Worm (Caenorhabditis elegans) whole organism, L2 larva: ENCODE results near the gene srbc-71.

ENCODE experiments used
- C34F6.9 ChIP-seq: fragments of 150-350 bp; optimal IDR thresholded peaks from 2 replicates; lab custom pipeline; 2014; ENCODE audit warnings: missing biosample characterization, missing genetic modification characterization
- F13H6.1 ChIP-seq: sonication (generic microtip); optimal IDR thresholded peaks from 2 replicates; lab custom pipeline; 2016; ENCODE audit warnings: missing genetic modification characterization, missing compliant biosample characterization
- Y55F3AM.14 ChIP-seq: fragments of 200-800 bp; sonication (Bioruptor generic); optimal IDR thresholded peaks from 2 replicates; lab custom pipeline; 2018; ENCODE audit warnings: mild to moderate bottlenecking, missing genetic modification characterization, missing compliant biosample characterization
- alr-1 ChIP-seq: fragments of 150-350 bp; optimal IDR thresholded peaks from 2 replicates; lab custom pipeline; 2014; ENCODE audit warnings: missing biosample characterization, missing genetic modification characterization
- aly-2 ChIP-seq: fragments of 150-350 bp; optimal IDR thresholded peaks from 2 replicates; lab custom pipeline; 2014; ENCODE audit warnings: missing biosample characterization, missing genetic modification characterization
- blmp-1 ChIP-seq: sonication (generic microtip); optimal IDR thresholded peaks from 2 replicates; lab custom pipeline; 2017; ENCODE audit warnings: missing genetic modification characterization, mild to moderate bottlenecking, missing compliant biosample characterization, antibody characterized with exemption, moderate library complexity; ENCODE audit not compliant: insufficient read depth
- ceh-16 ChIP-seq: fragments of 150-350 bp; optimal IDR thresholded peaks from 2 replicates; lab custom pipeline; 2014; ENCODE audit warnings: missing biosample characterization, missing genetic modification characterization
- ceh-82 ChIP-seq: fragments of 150-350 bp; optimal IDR thresholded peaks from 2 replicates; lab custom pipeline; 2014; ENCODE audit warnings: missing biosample characterization, missing genetic modification characterization
- dmd-4 ChIP-seq: sonication (generic microtip); optimal IDR thresholded peaks from 2 replicates; lab custom pipeline; 2017; ENCODE audit warnings: missing biosample characterization, missing genetic modification characterization
- egl-27 ChIP-seq: sonication (generic microtip); optimal IDR thresholded peaks from 3 replicates; lab custom pipeline; 2017; ENCODE audit warnings: missing biosample characterization, missing genetic modification reagents, missing genetic modification characterization
- elt-3 ChIP-seq: sonication (generic microtip); optimal IDR thresholded peaks from 2 replicates; lab custom pipeline; 2017; ENCODE audit warnings: missing biosample characterization, missing genetic modification characterization
- fos-1 ChIP-seq: fragments of 150-350 bp; optimal IDR thresholded peaks from 2 replicates; lab custom pipeline; 2014; ENCODE audit warnings: missing biosample characterization, missing genetic modification characterization
- gmeb-1 ChIP-seq: fragments of 150-350 bp; optimal IDR thresholded peaks from 2 replicates; lab custom pipeline; 2014; ENCODE audit warnings: missing biosample characterization, missing genetic modification characterization
- lin-39 ChIP-seq: fragments of 150-350 bp; optimal IDR thresholded peaks from 2 replicates; lab custom pipeline; 2014; ENCODE audit warnings: missing biosample characterization, missing genetic modification reagents, missing genetic modification characterization
- mab-5 ChIP-seq: fragments of 150-350 bp; optimal IDR thresholded peaks from 2 replicates; lab custom pipeline; 2014; ENCODE audit warnings: missing biosample characterization, missing genetic modification characterization
- mbf-1 ChIP-seq: sonication (generic microtip); optimal IDR thresholded peaks from 2 replicates; lab custom pipeline; 2017; ENCODE audit warnings: missing biosample characterization, missing genetic modification characterization
- nhr-10 ChIP-seq: sonication (generic microtip); optimal IDR thresholded peaks from 2 replicates; lab custom pipeline; 2017; ENCODE audit warnings: missing biosample characterization, missing genetic modification characterization
- nhr-11 ChIP-seq: fragments of 150-350 bp; optimal IDR thresholded peaks from 2 replicates; lab custom pipeline; 2014; ENCODE audit warnings: missing biosample characterization, missing genetic modification characterization
- nhr-129 ChIP-seq: fragments of 150-350 bp; optimal IDR thresholded peaks from 2 replicates; lab custom pipeline; 2014; ENCODE audit warnings: missing biosample characterization, missing genetic modification characterization
- nhr-23 ChIP-seq: fragments of 150-350 bp; optimal IDR thresholded peaks from 2 replicates; lab custom pipeline; 2014; ENCODE audit warnings: missing biosample characterization, missing genetic modification reagents, missing genetic modification characterization
- nhr-237 ChIP-seq: fragments of 150-350 bp; optimal IDR thresholded peaks from 2 replicates; lab custom pipeline; 2014; ENCODE audit warnings: missing biosample characterization, missing genetic modification characterization
- nhr-25 ChIP-seq: fragments of 150-350 bp; sonication (generic microtip); optimal IDR thresholded peaks from 3 replicates; lab custom pipeline; 2014; ENCODE audit warnings: missing biosample characterization, missing genetic modification characterization
- nhr-6 ChIP-seq: fragments of 150-350 bp; optimal IDR thresholded peaks from 2 replicates; lab custom pipeline; 2014; ENCODE audit warnings: missing biosample characterization, missing genetic modification characterization
- nhr-77 ChIP-seq: fragments of 150-350 bp; optimal IDR thresholded peaks from 2 replicates; lab custom pipeline; 2014; ENCODE audit warnings: missing biosample characterization, missing genetic modification characterization
- sem-4 ChIP-seq: fragments of 150-350 bp; optimal IDR thresholded peaks from 2 replicates; lab custom pipeline; 2014; ENCODE audit warnings: missing biosample characterization, missing genetic modification reagents, missing genetic modification characterization
- skn-1 ChIP-seq: sonication (generic microtip); optimal IDR thresholded peaks from 2 replicates; lab custom pipeline; 2017; ENCODE audit warnings: missing biosample characterization, missing genetic modification characterization
- sma-9 ChIP-seq, 2 experiments: fragments of 150-350 bp in 1 of 2; sonication (generic microtip) in 1 of 2; optimal IDR thresholded peaks; 2 replicates each; lab custom pipeline; 2014 to 2016; ENCODE audit warnings: missing genetic modification characterization in 2 of 2, mild to moderate bottlenecking in 1 of 2, missing biosample characterization in 1 of 2, missing compliant biosample characterization in 1 of 2, missing genetic modification reagents in 1 of 2, moderate library complexity in 1 of 2
- unc-39 ChIP-seq: fragments of 150-350 bp; optimal IDR thresholded peaks from 2 replicates; lab custom pipeline; 2014; ENCODE audit warnings: missing biosample characterization, missing genetic modification characterization
- unc-55 ChIP-seq: fragments of 150-350 bp; sonication (generic microtip); optimal IDR thresholded peaks from 3 replicates; lab custom pipeline; 2014; ENCODE audit warnings: missing biosample characterization, missing genetic modification reagents, missing genetic modification characterization
- zag-1 ChIP-seq: fragments of 150-350 bp; optimal IDR thresholded peaks from 2 replicates; lab custom pipeline; 2014; ENCODE audit warnings: missing biosample characterization, missing genetic modification characterization
- ztf-4 ChIP-seq: fragments of 150-350 bp; optimal IDR thresholded peaks from 2 replicates; lab custom pipeline; 2014; ENCODE audit warnings: missing biosample characterization, missing genetic modification characterization

Gene srbc-71

DNA sequence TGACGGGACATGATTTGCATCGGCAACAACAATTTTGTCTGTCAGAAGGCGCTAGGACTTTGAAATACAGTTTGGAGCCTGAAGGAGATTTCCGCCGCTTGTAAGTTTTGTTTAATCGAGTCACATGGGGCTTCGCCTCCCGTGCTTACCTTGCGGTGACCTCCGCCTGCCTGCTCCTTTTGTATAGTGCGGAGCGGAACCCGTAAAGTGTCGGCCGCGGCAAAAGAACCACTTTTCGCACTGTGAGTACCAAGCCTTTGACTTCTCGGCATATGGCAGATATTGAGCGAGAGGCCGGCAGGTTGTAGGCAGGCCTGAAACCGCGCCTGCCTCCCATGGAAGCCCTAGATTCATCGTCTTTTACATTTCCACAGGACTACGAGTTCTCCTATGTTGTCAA is 40.2 kb upstream of the srbc-71 start:
- no peak for TF ChIP-seq mab-5 (tag; lab: Kevin White, UChicago)
- TF ChIP-seq dmd-4 (tag; lab: Kevin White, UChicago), result no peak
- no peak for TF ChIP-seq fos-1 (tag; lab: Kevin White, UChicago)
- TF ChIP-seq elt-3, result no peak
- TF ChIP-seq Y55F3AM.14, result no peak
- TF ChIP-seq mbf-1 (tag; lab: Kevin White, UChicago), result no peak
- no peak for TF ChIP-seq nhr-11 (tag; lab: Kevin White, UChicago)
- no peak for TF ChIP-seq lin-39 (tag; lab: Kevin White, UChicago)
- TF ChIP-seq ceh-16 (tag; lab: Kevin White, UChicago), result no peak
- no peak for TF ChIP-seq C34F6.9 (tag; lab: Kevin White, UChicago)
- no peak for TF ChIP-seq zag-1 (tag; lab: Kevin White, UChicago)

DNA sequence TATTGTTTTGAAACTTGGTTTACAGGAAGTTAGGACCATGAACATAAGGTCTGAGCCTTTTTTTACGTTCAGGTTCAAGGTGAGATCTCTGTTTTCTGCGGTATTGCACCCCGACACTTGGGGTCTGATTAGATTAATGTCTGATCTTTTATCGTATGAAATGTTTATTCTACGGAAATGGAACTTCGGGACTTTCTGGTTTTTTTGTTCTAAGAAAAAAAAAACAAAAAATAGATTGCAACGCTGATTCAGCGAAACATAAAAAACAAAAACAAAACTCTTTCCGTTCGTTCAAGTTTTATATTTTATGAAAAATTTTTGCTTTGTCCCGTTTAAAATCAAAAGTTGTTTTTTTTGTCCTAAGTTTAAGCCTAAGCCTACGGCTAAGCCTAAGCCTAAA is 39.5 kb upstream of the srbc-71 start, which contains the start of gene F36A4.5:
TSS of gene F36A4.5 (plus strand) at position 301 of the 400 bp plus-strand sequence.
- TF ChIP-seq gmeb-1 (tag; lab: Kevin White, UChicago) (no peak), ztf-4 (tag; lab: Kevin White, UChicago) (no peak), skn-1 (tag; lab: Kevin White, UChicago) (no peak), lin-39 (tag; lab: Kevin White, UChicago) (no peak), sma-9 (GFP tag; optimal IDR thresholded peaks at IDR 0.05; lab: Kevin White, UChicago) (no peak), sma-9 (tag; optimal IDR thresholded peaks at IDR 0.05; lab: Kevin White, UChicago) (no peak), nhr-10 (tag; lab: Kevin White, UChicago) (no peak), mbf-1 (tag; lab: Kevin White, UChicago) (no peak), blmp-1 (tag; lab: Kevin White, UChicago) (no peak), zag-1 (tag; lab: Kevin White, UChicago) (no peak), alr-1 (tag; lab: Kevin White, UChicago) (no peak), nhr-129 (tag; lab: Kevin White, UChicago) (no peak), C34F6.9 (tag; lab: Kevin White, UChicago) (no peak)

DNA sequence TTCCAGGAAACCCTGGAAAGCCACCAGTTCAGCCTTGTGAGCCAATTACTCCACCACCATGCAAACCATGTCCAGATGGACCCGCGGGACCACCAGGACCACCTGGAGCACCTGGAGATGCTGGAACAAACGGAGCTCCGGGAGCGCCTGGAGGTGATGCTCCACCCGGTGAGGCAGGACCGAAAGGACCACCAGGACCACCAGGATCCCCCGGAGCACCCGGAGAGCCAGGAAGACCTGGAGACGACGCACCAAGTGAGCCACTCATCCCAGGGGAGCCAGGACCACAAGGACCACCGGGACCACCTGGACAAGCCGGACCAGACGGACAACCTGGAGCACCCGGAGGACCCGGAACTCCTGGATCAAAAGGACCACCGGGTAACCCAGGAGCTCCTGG is 38.9 kb upstream of the srbc-71 start:
- TF ChIP-seq nhr-129 (tag; lab: Kevin White, UChicago) (no peak), skn-1 (tag; lab: Kevin White, UChicago) (no peak)

- TF ChIP-seq nhr-77 (tag; lab: Kevin White, UChicago) (no peak), unc-39 (no peak)
Measured at ce11 chrIV:4262993-4263392, 37.2 kb upstream of the srbc-71 start, which contains the start of gene col-33. Gene col-33 (plus strand): TSS chrIV:4263293.

ce11 chrIV:4259433-4259832 is 33.7 kb upstream of the srbc-71 start:
- TF ChIP-seq unc-55 (GFP tag; lab: Kevin White, UChicago) (no peak), unc-39 (no peak), gmeb-1 (tag; lab: Kevin White, UChicago) (no peak), mab-5 (tag; lab: Kevin White, UChicago) (no peak), C34F6.9 (tag; lab: Kevin White, UChicago) (no peak), dmd-4 (tag; lab: Kevin White, UChicago) (no peak), fos-1 (tag; lab: Kevin White, UChicago) (peak; percentile 78)

ce11 chrIV:4254989-4255582 is 29.3 kb upstream of the srbc-71 start:
- TF ChIP-seq unc-39 (no peak), elt-3 (no peak), zag-1 (tag; lab: Kevin White, UChicago) (no peak), blmp-1 (tag; lab: Kevin White, UChicago) (no peak), Y55F3AM.14 (no peak), egl-27 (tag; lab: Kevin White, UChicago) (no peak), sem-4 (tag; lab: Kevin White, UChicago) (no peak), nhr-23 (tag; lab: Kevin White, UChicago) (no peak), nhr-11 (tag; lab: Kevin White, UChicago) (no peak), alr-1 (tag; lab: Kevin White, UChicago) (no peak), nhr-25 (no peak), aly-2 (tag; lab: Kevin White, UChicago) (no peak), ceh-82 (no peak), F13H6.1 (no peak), C34F6.9 (tag; lab: Kevin White, UChicago) (no peak), mab-5 (tag; lab: Kevin White, UChicago) (no peak), nhr-6 (tag; lab: Kevin White, UChicago) (no peak), nhr-237 (tag; lab: Kevin White, UChicago) (no peak)
- TF ChIP-seq, all 48 proteins: peak for 0
